Worm (Caenorhabditis elegans) whole organism, L1 larva: ENCODE results near the gene F26G1.11.

Source experiments
- lin-35 ChIP-seq, 2 experiments: fragments of 150-350 bp; optimal IDR thresholded peaks; 2 replicates each; lab custom pipeline; 2014; ENCODE audit warnings: missing biosample characterization in 2 of 2, missing genetic modification characterization in 2 of 2, missing genetic modification reagents in 2 of 2
- mdl-1 ChIP-seq, 2 experiments: fragments of 150-350 bp; optimal IDR thresholded peaks; 2 replicates each; lab custom pipeline; 2014 to 2017; ENCODE audit warnings: missing biosample characterization in 2 of 2, missing genetic modification characterization in 2 of 2, inconsistent platforms in 1 of 2
- nhr-12 ChIP-seq: sonication (generic microtip); optimal IDR thresholded peaks from 2 replicates; lab custom pipeline; 2017; ENCODE audit warnings: missing biosample characterization, missing genetic modification characterization
- pqm-1 ChIP-seq: sonication (generic microtip); optimal IDR thresholded peaks from 3 replicates; lab custom pipeline; 2017; ENCODE audit warnings: missing biosample characterization, missing genetic modification characterization
- snpc-4 ChIP-seq: fragments of 150-350 bp; optimal IDR thresholded peaks from 2 replicates; lab custom pipeline; 2014; ENCODE audit warnings: missing biosample characterization, missing genetic modification characterization
- tbx-2 ChIP-seq: sonication (generic microtip); optimal IDR thresholded peaks from 2 replicates; lab custom pipeline; 2016; ENCODE audit warnings: missing genetic modification characterization, missing compliant biosample characterization
- ztf-11 ChIP-seq, 2 experiments: sonication (generic microtip); optimal IDR thresholded peaks; 2 replicates each; lab custom pipeline; 2016 to 2017; ENCODE audit warnings: missing genetic modification characterization in 2 of 2, missing biosample characterization in 1 of 2, missing compliant biosample characterization in 1 of 2

DNA sequence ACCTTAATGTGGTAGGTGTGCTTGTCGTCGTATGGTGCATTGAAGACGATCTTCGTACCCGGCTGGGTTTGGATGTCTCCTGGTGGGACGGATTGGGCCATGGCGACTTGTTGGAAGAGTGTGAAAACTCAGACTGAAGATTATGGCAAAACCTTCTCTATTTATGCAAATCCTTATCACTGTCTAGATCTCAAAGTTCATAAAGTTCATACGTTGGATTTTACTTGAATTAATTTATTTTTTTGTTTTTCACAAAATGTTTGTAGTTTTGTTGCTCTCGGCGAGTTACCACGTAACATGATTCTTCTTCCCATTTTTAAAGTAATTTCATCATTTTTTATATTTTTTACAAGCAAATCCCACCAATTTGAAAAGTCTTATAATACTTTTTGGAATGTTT is 9.2 kb downstream of the F26G1.11 start, which contains the start of gene msp-3:
- TF ChIP-seq ztf-11 (tag; optimal IDR thresholded peaks at IDR 0.05; lab: Kevin White, UChicago) = no peak
- TF ChIP-seq pqm-1 = no peak
- no peak for TF ChIP-seq lin-35 (GFP tag; optimal IDR thresholded peaks at IDR 0.05; lab: Kevin White, UChicago)
- no peak for TF ChIP-seq snpc-4 (tag; lab: Kevin White, UChicago)
- TF ChIP-seq nhr-12 (tag; lab: Kevin White, UChicago) = no peak
- TF ChIP-seq tbx-2 = no peak
- no peak for TF ChIP-seq mdl-1 (tag; optimal IDR thresholded peaks at IDR 0.05; lab: Kevin White, UChicago)
